Fruit fly (Drosophila melanogaster) whole organism, embryonic: ENCODE results near the gene VhaM9.7-c.
A peak's percentile ranks its signal among the peaks of the same experiment; 100 is the strongest.

Experiments used
- Atf3 ChIP-seq: fragments of 200-800 bp; sonication (Bioruptor generic); optimal IDR thresholded peaks from 3 replicates; lab custom pipeline; 2016; ENCODE audit warnings: missing biosample characterization, missing genetic modification characterization
- Atf6 ChIP-seq: fragments of 200-800 bp; sonication (Bioruptor generic); IDR thresholded peaks from 2 replicates; pipeline ENCODE4 v1.3.6; 2022; ENCODE audit warnings: missing biosample characterization, missing genetic modification characterization
- Awh ChIP-seq: fragments of 200-800 bp; sonication (Bioruptor generic); IDR thresholded peaks from 2 replicates; pipeline ENCODE4, ENCODE4 v1.3.6; 2022; ENCODE audit warnings: missing biosample characterization, missing genetic modification characterization
- Bdp1 ChIP-seq: fragments of 200-800 bp; sonication (Bioruptor generic); optimal IDR thresholded peaks from 3 replicates; lab custom pipeline; 2016; ENCODE audit warnings: missing biosample characterization, missing genetic modification characterization
- CG10565 ChIP-seq: fragments of 200-800 bp; sonication (Bioruptor generic); optimal IDR thresholded peaks from 3 replicates; lab custom pipeline; 2016; ENCODE audit warnings: missing biosample characterization, mild to moderate bottlenecking, missing genetic modification characterization
- CG10979 ChIP-seq: fragments of 200-800 bp; sonication (Bioruptor generic); optimal IDR thresholded peaks from 2 replicates; lab custom pipeline; 2018; ENCODE audit warnings: missing biosample characterization, mild to moderate bottlenecking, missing genetic modification characterization, moderate library complexity
- CG1233 ChIP-seq: fragments of 200-800 bp; sonication (Bioruptor generic); optimal IDR thresholded peaks from 4 replicates; lab custom pipeline; 2018; ENCODE audit warnings: missing biosample characterization, mild to moderate bottlenecking, missing genetic modification characterization
- CG13775 ChIP-seq: fragments of 200-800 bp; sonication (Bioruptor generic); optimal IDR thresholded peaks from 3 replicates; lab custom pipeline; 2017; ENCODE audit warnings: missing biosample characterization, mild to moderate bottlenecking, missing genetic modification characterization
- CG14667 ChIP-seq: fragments of 200-800 bp; sonication (Bioruptor generic); IDR thresholded peaks from 2 replicates; pipeline ENCODE4 v1.3.6; 2022; ENCODE audit warnings: missing biosample characterization, missing genetic modification characterization
- CG14860 ChIP-seq: fragments of 200-800 bp; sonication (Bioruptor generic); IDR thresholded peaks from 3 replicates; pipeline ENCODE4 v1.3.6; 2022; ENCODE audit warnings: missing biosample characterization, missing genetic modification characterization; ENCODE audit not compliant: partially characterized antibody
- CG15696 ChIP-seq: fragments of 200-800 bp; sonication (Bioruptor generic); optimal IDR thresholded peaks from 2 replicates; lab custom pipeline; 2019; ENCODE audit warnings: missing biosample characterization, mild to moderate bottlenecking, missing genetic modification characterization, moderate library complexity
- CG17802 ChIP-seq: fragments of 200-800 bp; sonication (Bioruptor generic); optimal IDR thresholded peaks from 2 replicates; lab custom pipeline; 2018; ENCODE audit warnings: missing biosample characterization, mild to moderate bottlenecking, missing genetic modification characterization, moderate library complexity
- CG18011 ChIP-seq: fragments of 200-800 bp; sonication (Bioruptor generic); optimal IDR thresholded peaks from 2 replicates; lab custom pipeline; 2017; ENCODE audit warnings: missing biosample characterization, missing genetic modification characterization, mild to moderate bottlenecking, moderate library complexity, missing genotype
- CG18476 ChIP-seq: fragments of 200-800 bp; sonication (Bioruptor generic); optimal IDR thresholded peaks from 2 replicates; lab custom pipeline; 2016; ENCODE audit warnings: missing biosample characterization, mild to moderate bottlenecking, missing genetic modification characterization
- CG2120 ChIP-seq: fragments of 200-800 bp; sonication (Bioruptor generic); optimal IDR thresholded peaks from 3 replicates; lab custom pipeline; 2016; ENCODE audit warnings: missing biosample characterization, missing genetic modification characterization
- CG3281 ChIP-seq: fragments of 200-800 bp; sonication (Bioruptor generic); optimal IDR thresholded peaks from 3 replicates; lab custom pipeline; 2017; ENCODE audit warnings: missing biosample characterization, mild to moderate bottlenecking, missing genetic modification characterization
- CG3726 ChIP-seq: fragments of 200-800 bp; sonication (Bioruptor generic); IDR thresholded peaks from 3 replicates; pipeline ENCODE4, ENCODE4 v1.3.6; 2022; ENCODE audit warnings: missing biosample characterization, missing genetic modification characterization
- CG6813 ChIP-seq: fragments of 200-800 bp; sonication (Bioruptor generic); optimal IDR thresholded peaks from 2 replicates; lab custom pipeline; 2017; ENCODE audit warnings: missing biosample characterization, missing genetic modification characterization, mild to moderate bottlenecking, moderate library complexity, missing genetic modification reagents
- CG7745 ChIP-seq: fragments of 200-800 bp; sonication (Bioruptor generic); optimal IDR thresholded peaks from 2 replicates; lab custom pipeline; 2018; ENCODE audit warnings: missing biosample characterization, mild to moderate bottlenecking, missing genetic modification characterization, moderate library complexity
- Drgx ChIP-seq: fragments of 200-800 bp; sonication (Bioruptor generic); IDR thresholded peaks from 2 replicates; pipeline ENCODE4 v1.3.6; 2022; ENCODE audit warnings: missing biosample characterization, missing genetic modification characterization
- E2f1 ChIP-seq: fragments of 200-800 bp; sonication (Bioruptor generic); IDR thresholded peaks from 2 replicates; pipeline ENCODE4 v1.3.6; 2022; ENCODE audit warnings: missing biosample characterization, missing genetic modification characterization
- E2f2 ChIP-seq: fragments of 200-800 bp; sonication (Bioruptor generic); IDR thresholded peaks from 2 replicates; pipeline ENCODE4 v1.3.6; 2022; ENCODE audit warnings: missing biosample characterization, missing genetic modification characterization
- ERR ChIP-seq: fragments of 200-800 bp; sonication (Bioruptor generic); optimal IDR thresholded peaks from 2 replicates; lab custom pipeline; 2016; ENCODE audit warnings: missing biosample characterization, missing genetic modification characterization
- HLH3B ChIP-seq: fragments of 200-800 bp; sonication (Bioruptor generic); IDR thresholded peaks from 2 replicates; pipeline ENCODE4 v1.3.6; 2022; ENCODE audit warnings: missing biosample characterization, missing genetic modification characterization
- Hr3 ChIP-seq: fragments of 200-800 bp; sonication (Bioruptor generic); optimal IDR thresholded peaks from 3 replicates; lab custom pipeline; 2016; ENCODE audit warnings: missing biosample characterization, missing genetic modification characterization
- Hr39 ChIP-seq: fragments of >200 bp; optimal IDR thresholded peaks from 2 replicates; lab custom pipeline; 2017
- MTF-1 ChIP-seq: fragments of 200-800 bp; sonication (Bioruptor generic); optimal IDR thresholded peaks from 2 replicates; lab custom pipeline; 2018; ENCODE audit warnings: missing biosample characterization, mild to moderate bottlenecking, missing genetic modification characterization, borderline replicate concordance
- Med ChIP-seq: fragments of 200-800 bp; sonication (Bioruptor generic); peaks from one replicate; lab custom pipeline; 2016; ENCODE audit warnings: missing biosample characterization, missing genetic modification characterization, mild to moderate bottlenecking, inconsistent platforms, moderate library complexity
- Myb ChIP-seq: fragments of 200-800 bp; sonication (Bioruptor generic); optimal IDR thresholded peaks from 2 replicates; lab custom pipeline; 2016; ENCODE audit warnings: missing biosample characterization, missing genetic modification characterization
- NFAT ChIP-seq: fragments of 200-800 bp; sonication (Bioruptor generic); IDR thresholded peaks from 2 replicates; pipeline ENCODE4 v1.3.6; 2022; ENCODE audit warnings: missing biosample characterization, missing genetic modification characterization
- Rx ChIP-seq: fragments of 200-800 bp; sonication (Bioruptor generic); IDR thresholded peaks from 2 replicates; pipeline ENCODE4 v1.3.6; 2022; ENCODE audit warnings: missing biosample characterization, missing genetic modification characterization
- Sry-δ ChIP-seq: fragments of 200-800 bp; sonication (Bioruptor generic); optimal IDR thresholded peaks from 2 replicates; lab custom pipeline; 2016; ENCODE audit warnings: missing biosample characterization, missing genetic modification characterization
- Usf ChIP-seq: fragments of 200-800 bp; sonication (Bioruptor generic); optimal IDR thresholded peaks from 2 replicates; lab custom pipeline; 2017; ENCODE audit warnings: missing genotype, missing biosample characterization, missing genetic modification characterization
- amos ChIP-seq: fragments of 200-800 bp; sonication (Bioruptor generic); IDR thresholded peaks from 2 replicates; pipeline ENCODE4 v1.3.6; 2022; ENCODE audit warnings: missing biosample characterization, missing genetic modification characterization; ENCODE audit not compliant: partially characterized antibody
- dan ChIP-seq: fragments of 200-800 bp; sonication (Bioruptor generic); IDR thresholded peaks from 2 replicates; pipeline ENCODE4 v1.3.6; 2022; ENCODE audit warnings: missing biosample characterization, missing genetic modification characterization
- dm ChIP-seq: fragments of 200-800 bp; sonication (Bioruptor generic); optimal IDR thresholded peaks from 3 replicates; lab custom pipeline; 2016; ENCODE audit warnings: missing biosample characterization, missing genetic modification characterization
- fd3F ChIP-seq: fragments of 200-800 bp; sonication (Bioruptor generic); optimal IDR thresholded peaks from 2 replicates; lab custom pipeline; 2018; ENCODE audit warnings: missing biosample characterization, mild to moderate bottlenecking, missing genetic modification characterization, moderate library complexity
- hb ChIP-seq: fragments of 200-800 bp; sonication (Bioruptor generic); IDR thresholded peaks from 3 replicates; pipeline ENCODE4 v1.3.6; 2022; ENCODE audit warnings: missing biosample characterization, missing genetic modification characterization; ENCODE audit not compliant: partially characterized antibody
- hbn ChIP-seq: fragments of 200-800 bp; sonication (Bioruptor generic); IDR thresholded peaks from 2 replicates; pipeline ENCODE4 v1.3.6; 2022; ENCODE audit warnings: missing biosample characterization, missing genetic modification characterization; ENCODE audit not compliant: partially characterized antibody
- nau ChIP-seq: fragments of 200-800 bp; sonication (Bioruptor generic); optimal IDR thresholded peaks from 3 replicates; lab custom pipeline; 2017; ENCODE audit warnings: missing biosample characterization, mild to moderate bottlenecking, missing genetic modification characterization, missing genetic modification reagents
- org-1 ChIP-seq: fragments of 200-800 bp; sonication (Bioruptor generic); optimal IDR thresholded peaks from 2 replicates; lab custom pipeline; 2017; ENCODE audit warnings: missing biosample characterization, missing genetic modification characterization
- ranshi ChIP-seq: fragments of 200-800 bp; sonication (Bioruptor generic); IDR thresholded peaks from 2 replicates; pipeline ENCODE4 v1.3.6; 2022; ENCODE audit warnings: missing biosample characterization, missing genetic modification characterization
- sima ChIP-seq: fragments of 200-800 bp; sonication (Bioruptor generic); optimal IDR thresholded peaks from 2 replicates; lab custom pipeline; 2016; ENCODE audit warnings: missing biosample characterization, missing genetic modification characterization
- stc ChIP-seq: fragments of 200-800 bp; sonication (Bioruptor generic); IDR thresholded peaks from 2 replicates; pipeline ENCODE4 v1.3.6; 2022; ENCODE audit warnings: missing biosample characterization, missing genetic modification characterization
- sug ChIP-seq: fragments of 200-800 bp; optimal IDR thresholded peaks from 2 replicates; lab custom pipeline; 2019; ENCODE audit warnings: missing biosample characterization, mild to moderate bottlenecking, missing genetic modification characterization, moderate library complexity
- trh ChIP-seq: fragments of 200-800 bp; sonication (Bioruptor generic); optimal IDR thresholded peaks from 2 replicates; lab custom pipeline; 2016; ENCODE audit warnings: missing biosample characterization, missing genetic modification characterization
- tup ChIP-seq: fragments of 200-800 bp; sonication (Bioruptor generic); optimal IDR thresholded peaks from 2 replicates; lab custom pipeline; 2016; ENCODE audit warnings: missing biosample characterization, mild to moderate bottlenecking, missing genetic modification characterization, moderate library complexity
- usp ChIP-seq: fragments of >200 bp; optimal IDR thresholded peaks from 2 replicates; lab custom pipeline; 2017; ENCODE audit warnings: missing biosample characterization, missing genetic modification characterization
- vfl ChIP-seq: fragments of 200-800 bp; sonication (Bioruptor generic); optimal IDR thresholded peaks from 2 replicates; lab custom pipeline; 2016; ENCODE audit warnings: missing biosample characterization, missing genetic modification characterization
- vvl ChIP-seq: fragments of 200-800 bp; sonication (Bioruptor generic); IDR thresholded peaks from 2 replicates; pipeline ENCODE4 v1.3.6; 2022; ENCODE audit warnings: missing biosample characterization, missing genetic modification characterization
- z ChIP-seq: fragments of 200-800 bp; sonication (Bioruptor generic); IDR thresholded peaks from 3 replicates; pipeline ENCODE4 v1.3.6; 2022; ENCODE audit warnings: missing biosample characterization, missing genetic modification characterization

The VhaM9.7-c gene

dm6 chr3L:4138804-4139521 lies 47.7 kb downstream of the VhaM9.7-c start, which contains the start of the genes Rop and Ras64B (continued):
- TF ChIP-seq nau (GFP tag; lab: Kevin White, UChicago) (no peak), CG14860 (peak; percentile 42; the same call in 1 of the 3 replicates), ranshi (GFP tag; lab: Robert Waterston, UW) (no peak), CG3726 (GFP tag; lab: Robert Waterston, UW) (no peak), sug (tag; lab: Kevin White, UChicago) (peak; percentile 49), CG6813 (GFP tag; lab: Kevin White, UChicago) (no peak), MTF-1 (peak; percentile 82), hbn (GFP tag; lab: Robert Waterston, UW) (peak; percentile 73), CG3281 (no peak), Bdp1 (GFP tag; lab: Kevin White, UChicago) (no peak), CG10979 (tag; lab: Kevin White, UChicago) (no peak), sima (GFP tag; lab: Kevin White, UChicago) (no peak), CG17802 (tag; lab: Kevin White, UChicago) (no peak), E2f1 (GFP tag; lab: Robert Waterston, UW) (no peak), hb (GFP tag; lab: Robert Waterston, UW) (0 out of 3 replicates have a peak, but pooled peaks have one; percentile 57), CG13775 (GFP tag; lab: Kevin White, UChicago) (peak; percentile 32), fd3F (GFP tag; lab: Kevin White, UChicago) (no peak), trh (GFP tag; lab: Kevin White, UChicago) (no peak), dan (GFP tag; lab: Robert Waterston, UW) (no peak), HLH3B (no peak), ERR (peak; percentile 22), Sry-δ (GFP tag; lab: Kevin White, UChicago) (peak; percentile 99), NFAT (GFP tag; lab: Robert Waterston, UW) (no peak), Hr39 (no peak), CG10565 (GFP tag; lab: Kevin White, UChicago) (no peak), CG1233 (GFP tag; lab: Kevin White, UChicago) (no peak), CG15696 (no peak), vvl (GFP tag; lab: Robert Waterston, UW) (peak; percentile 30; the same call in 1 of the 2 replicates), tup (GFP tag; lab: Kevin White, UChicago) (no peak), CG18011 (GFP tag; lab: Kevin White, UChicago) (no peak), CG18476 (GFP tag; lab: Kevin White, UChicago) (no peak), stc (GFP tag; lab: Robert Waterston, UW) (no peak), Med (GFP tag; lab: Kevin White, UChicago) (peak; percentile 90), Drgx (GFP tag; lab: Robert Waterston, UW) (no peak), amos (GFP tag; lab: Robert Waterston, UW) (peak; percentile 94), Atf3 (GFP tag; lab: Kevin White, UChicago) (peak; percentile 32), usp (no peak), Myb (GFP tag; lab: Kevin White, UChicago) (peak; percentile 62), org-1 (GFP tag; lab: Kevin White, UChicago) (no peak), Usf (GFP tag; lab: Kevin White, UChicago) (no peak), Atf6 (GFP tag; lab: Robert Waterston, UW) (no peak), CG14667 (no peak), vfl (GFP tag; lab: Kevin White, UChicago) (no peak), Hr3 (no peak), Awh (GFP tag; lab: Robert Waterston, UW) (no peak), CG2120 (GFP tag; lab: Kevin White, UChicago) (peak; percentile 47), z (GFP tag; lab: Robert Waterston, UW) (no peak), dm (GFP tag; lab: Kevin White, UChicago) (peak; percentile 50), CG7745 (tag; lab: Kevin White, UChicago) (no peak), Rx (GFP tag; lab: Robert Waterston, UW) (no peak), E2f2 (GFP tag; lab: Robert Waterston, UW) (peak; percentile 58)
